Fruit fly (Drosophila melanogaster): ENCODE data around the gene CG12155.

CG12155 gene

DNA sequence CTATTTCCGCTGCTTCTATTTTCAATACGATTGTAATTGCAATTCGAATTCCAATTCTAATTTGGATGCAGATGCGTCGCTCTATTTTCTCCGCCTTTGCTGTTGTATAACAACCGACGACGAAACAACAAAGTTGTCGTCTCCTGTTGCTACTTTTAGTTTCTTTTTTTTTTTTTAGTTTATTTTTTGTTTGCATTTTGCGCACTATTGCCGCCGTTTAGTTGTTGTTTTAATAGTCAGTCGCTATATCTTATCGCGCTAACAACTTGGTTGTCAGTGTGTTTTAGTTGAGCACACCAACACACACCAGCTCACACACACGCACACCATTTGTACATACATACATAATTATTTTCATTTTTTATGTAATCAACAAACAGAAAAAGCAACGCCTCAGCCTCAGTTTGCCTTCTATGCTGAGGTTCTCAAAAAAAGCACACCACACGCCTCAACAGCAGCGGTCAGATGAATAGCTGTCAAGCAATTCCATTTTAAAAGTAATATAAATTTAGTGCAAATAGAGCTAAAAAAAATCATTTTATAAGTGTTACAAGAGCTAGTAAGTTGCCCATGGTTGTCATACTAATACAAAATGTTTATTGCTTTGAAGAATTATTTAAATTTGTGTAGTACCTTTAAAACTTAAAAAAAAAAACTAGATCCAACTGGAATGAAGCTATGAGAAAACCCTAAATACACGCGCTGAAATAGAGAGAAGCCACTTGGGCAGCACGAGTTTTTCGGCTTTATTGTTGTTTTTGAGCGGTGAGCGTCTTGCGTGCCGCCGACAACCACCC, 27.1 kb upstream of the CG12155 start (continued):
- TF ChIP-seq sob (GFP tag; IDR thresholded peaks at IDR 0.05), result peak; percentile 56; the same call in 1 of the 2 replicates
- peak; percentile 57 for TF ChIP-seq sqz (GFP tag; optimal IDR thresholded peaks at IDR 0.05)
- TF ChIP-seq grau (tag; optimal IDR thresholded peaks at IDR 0.05), result peak; percentile 87
- peak; percentile 18 for TF ChIP-seq Ssrp (tag; optimal IDR thresholded peaks at IDR 0.05)
- TF ChIP-seq Vsx1 (GFP tag; optimal IDR thresholded peaks at IDR 0.05), result peak; percentile 39
- TF ChIP-seq tin (GFP tag; optimal IDR thresholded peaks at IDR 0.05), result peak; percentile 39
- peak; percentile 86 for TF ChIP-seq BtbVII (GFP tag; optimal IDR thresholded peaks at IDR 0.05)
- no peak for TF ChIP-seq kni (GFP tag; optimal IDR thresholded peaks at IDR 0.05)
- no peak for TF ChIP-seq sim (GFP tag; IDR thresholded peaks at IDR 0.05)
- no peak for TF ChIP-seq nerfin-2 (GFP tag; IDR thresholded peaks at IDR 0.05; ENCODE audit: partially characterized antibody)
- no peak for TF ChIP-seq CG6791 (GFP tag; IDR thresholded peaks at IDR 0.05; ENCODE audit: partially characterized antibody)
- TF ChIP-seq pum (GFP tag; optimal IDR thresholded peaks at IDR 0.05), result no peak
- TF ChIP-seq Myb (GFP tag; optimal IDR thresholded peaks at IDR 0.05), result peak; percentile 33
- no peak for TF ChIP-seq unc-4 (GFP tag; IDR thresholded peaks at IDR 0.05; ENCODE audit: partially characterized antibody)
- TF ChIP-seq CG34376 (GFP tag; optimal IDR thresholded peaks at IDR 0.05), result peak; percentile 72
- no peak for TF ChIP-seq CG12236 (GFP tag; optimal IDR thresholded peaks at IDR 0.05)
- peak; percentile 72 for TF ChIP-seq CG3847 (GFP tag; IDR thresholded peaks at IDR 0.05)
- peak; percentile 78 for TF ChIP-seq dmrt99B (tag; optimal IDR thresholded peaks at IDR 0.05)
- no peak; the same call in 1 of the 2 replicates for TF ChIP-seq CG8765 (GFP tag; IDR thresholded peaks at IDR 0.05)
- TF ChIP-seq CG11456 (GFP tag; IDR thresholded peaks at IDR 0.05), result peak; percentile 50; the same call in 1 of the 3 replicates
- TF ChIP-seq unpg (GFP tag; optimal IDR thresholded peaks at IDR 0.05), result peak; percentile 84
- TF ChIP-seq CG9609 (GFP tag; optimal IDR thresholded peaks at IDR 0.05), result peak; percentile 45
- TF ChIP-seq CG11695 (GFP tag; IDR thresholded peaks at IDR 0.05), result peak; percentile 77
- peak; percentile 54 for TF ChIP-seq CG4820 (GFP tag; optimal IDR thresholded peaks at IDR 0.05)
- TF ChIP-seq pho (GFP tag; optimal IDR thresholded peaks at IDR 0.05), result peak; percentile 65
- no peak for TF ChIP-seq Tbp (GFP tag; optimal IDR thresholded peaks at IDR 0.05)
- no peak for TF ChIP-seq CG8089 (GFP tag; optimal IDR thresholded peaks at IDR 0.05)
- TF ChIP-seq tll (GFP tag; optimal IDR thresholded peaks at IDR 0.05), result no peak
- no peak for TF ChIP-seq CTCF (GFP tag; optimal IDR thresholded peaks at IDR 0.05)
- no peak for TF ChIP-seq gro (GFP tag; optimal IDR thresholded peaks at IDR 0.05)
- TF ChIP-seq B-H2 (GFP tag; optimal IDR thresholded peaks at IDR 0.05), result peak; percentile 79
- peak; percentile 60 for TF ChIP-seq CG14014 (GFP tag; IDR thresholded peaks at IDR 0.05)
- TF ChIP-seq trem (tag; optimal IDR thresholded peaks at IDR 0.05), result peak; percentile 11
- TF ChIP-seq CG15696 (tag; optimal IDR thresholded peaks at IDR 0.05), result peak; percentile 32
- peak; percentile 68 for TF ChIP-seq CG9215 (GFP tag; IDR thresholded peaks at IDR 0.05)
- no peak for TF ChIP-seq zf30C (GFP tag; optimal IDR thresholded peaks at IDR 0.05)
- no peak for TF ChIP-seq cad (GFP tag; optimal IDR thresholded peaks at IDR 0.05)
- peak; percentile 68 for TF ChIP-seq CrebB (tag; optimal IDR thresholded peaks at IDR 0.05)
- TF ChIP-seq ranshi (GFP tag; IDR thresholded peaks at IDR 0.05), result 0 out of 2 replicates have a peak, but pooled peaks have one; percentile 21
- TF ChIP-seq Optix (GFP tag; IDR thresholded peaks at IDR 0.05), result no peak
- peak; percentile 28 for TF ChIP-seq Drgx (GFP tag; IDR thresholded peaks at IDR 0.05)
- no peak for TF ChIP-seq YL-1 (GFP tag; optimal IDR thresholded peaks at IDR 0.05)
- no peak for TF ChIP-seq Nf-YA (GFP tag; IDR thresholded peaks at IDR 0.05)
- no peak for TF ChIP-seq Lpt (GFP tag; optimal IDR thresholded peaks at IDR 0.05)
- peak; percentile 44 for TF ChIP-seq ewg (GFP tag; optimal IDR thresholded peaks at IDR 0.05)
- TF ChIP-seq CG9876 (GFP tag; optimal IDR thresholded peaks at IDR 0.05), result no peak
- no peak for TF ChIP-seq ab (GFP tag; optimal IDR thresholded peaks at IDR 0.05)
- TF ChIP-seq Hey (tag; optimal IDR thresholded peaks at IDR 0.05), result peak; percentile 4
- no peak for TF ChIP-seq CkIIα-i1 (GFP tag; IDR thresholded peaks at IDR 0.05)
- no peak; the same call in 1 of the 2 replicates for TF ChIP-seq wdn (GFP tag; IDR thresholded peaks at IDR 0.05)

All from whole organism, embryonic.